Worm (Caenorhabditis elegans) whole organism, L1 larva: Measurements from ENCODE around the gene H34I24.2.

Experiments used
- ceh-82 ChIP-seq, 3 experiments: fragments of 150-350 bp in 1 of 3; sonication (generic microtip) in 2 of 3; optimal IDR thresholded peaks; 2 replicates each; lab custom pipeline; 2014 to 2017; ENCODE audit warnings: missing biosample characterization in 3 of 3, missing genetic modification characterization in 3 of 3
- ces-1 ChIP-seq: fragments of 150-350 bp; optimal IDR thresholded peaks from 2 replicates; lab custom pipeline; 2014; ENCODE audit warnings: missing biosample characterization, missing genetic modification reagents, missing genetic modification characterization
- dpl-1 ChIP-seq, 3 experiments: fragments of 150-350 bp in 2 of 3; sonication (generic microtip) in 1 of 3; optimal IDR thresholded peaks; 2 replicates each; lab custom pipeline; 2014 to 2017; ENCODE audit warnings: missing biosample characterization in 3 of 3, missing genetic modification characterization in 3 of 3, missing genetic modification reagents in 3 of 3
- efl-3 ChIP-seq: fragments of 200-800 bp; sonication (Bioruptor generic); optimal IDR thresholded peaks from 2 replicates; lab custom pipeline; 2018; ENCODE audit warnings: mild to moderate bottlenecking, missing genetic modification characterization, missing compliant biosample characterization
- elt-2 ChIP-seq: sonication (generic microtip); optimal IDR thresholded peaks from 2 replicates; lab custom pipeline; 2016; ENCODE audit warnings: missing genetic modification characterization, mild to moderate bottlenecking, inconsistent platforms, missing compliant biosample characterization, missing genetic modification reagents
- ets-5 ChIP-seq: fragments of 200-800 bp; sonication (Bioruptor generic); IDR thresholded peaks from 2 replicates; pipeline ENCODE4 v1.3.6; 2022; ENCODE audit warnings: missing genetic modification characterization, missing compliant biosample characterization
- fkh-8 ChIP-seq: sonication (generic microtip); optimal IDR thresholded peaks from 2 replicates; lab custom pipeline; 2016; ENCODE audit warnings: mild to moderate bottlenecking, missing genetic modification characterization, missing compliant biosample characterization
- lsy-2 ChIP-seq, 2 experiments: fragments of 150-350 bp; optimal IDR thresholded peaks; 2 replicates each; lab custom pipeline; 2014; ENCODE audit warnings: missing biosample characterization in 2 of 2, missing genetic modification characterization in 2 of 2
- pqm-1 ChIP-seq: sonication (generic microtip); optimal IDR thresholded peaks from 3 replicates; lab custom pipeline; 2017; ENCODE audit warnings: missing biosample characterization, missing genetic modification characterization
- unc-62 ChIP-seq: fragments of 150-350 bp; optimal IDR thresholded peaks from 2 replicates; lab custom pipeline; 2014; ENCODE audit warnings: missing biosample characterization, missing genetic modification reagents, missing genetic modification characterization
- vab-15 ChIP-seq: sonication (generic microtip); optimal IDR thresholded peaks from 2 replicates; lab custom pipeline; 2017; ENCODE audit warnings: missing genotype, mild to moderate bottlenecking, missing genetic modification characterization, missing compliant biosample characterization
- ztf-11 ChIP-seq, 2 experiments: sonication (generic microtip); optimal IDR thresholded peaks; 2 replicates each; lab custom pipeline; 2016 to 2017; ENCODE audit warnings: missing genetic modification characterization in 2 of 2, missing biosample characterization in 1 of 2, missing compliant biosample characterization in 1 of 2

ce11 chrIII:2800743-2801142 lies 41.1 kb upstream of the H34I24.2 start:
- no peak for TF ChIP-seq elt-2 (tag; lab: Kevin White, UChicago)
- no peak for TF ChIP-seq ztf-11 (tag; optimal IDR thresholded peaks at IDR 0.05; lab: Kevin White, UChicago)
- no peak for TF ChIP-seq ceh-82 (tag; optimal IDR thresholded peaks at IDR 0.05; lab: Kevin White, UChicago)
- no peak for TF ChIP-seq efl-3 (GFP tag; lab: Kevin White, UChicago)
- TF ChIP-seq ces-1: no peak
- TF ChIP-seq unc-62 (GFP tag; lab: Kevin White, UChicago): no peak
- TF ChIP-seq dpl-1 (GFP tag; optimal IDR thresholded peaks at IDR 0.05; lab: Kevin White, UChicago): no peak
- no peak for TF ChIP-seq pqm-1 (tag; lab: Kevin White, UChicago)
- no peak for TF ChIP-seq vab-15
- TF ChIP-seq lsy-2 (tag; optimal IDR thresholded peaks at IDR 0.05; lab: Kevin White, UChicago): no peak
- no peak for TF ChIP-seq ets-5 (GFP tag; lab: Robert Waterston, UW)
- TF ChIP-seq fkh-8 (tag; lab: Kevin White, UChicago): no peak
